Fruit fly (Drosophila melanogaster) whole organism, embryonic: ENCODE data around the gene Arp1.

ENCODE experiments used
- Asciz ChIP-seq: fragments of 200-800 bp; sonication (Bioruptor generic); optimal IDR thresholded peaks from 2 replicates; lab custom pipeline; 2017; ENCODE audit warnings: missing biosample characterization, mild to moderate bottlenecking, missing genetic modification characterization, missing genetic modification reagents
- Atf6 ChIP-seq: fragments of 200-800 bp; sonication (Bioruptor generic); IDR thresholded peaks from 2 replicates; pipeline ENCODE4 v1.3.6; 2022; ENCODE audit warnings: missing biosample characterization, missing genetic modification characterization
- Bgb ChIP-seq: fragments of 200-800 bp; sonication (Bioruptor generic); IDR thresholded peaks from 2 replicates; pipeline ENCODE4 v1.3.6; 2022; ENCODE audit warnings: missing biosample characterization, missing genetic modification characterization; ENCODE audit not compliant: partially characterized antibody
- Bteb2 ChIP-seq: fragments of 200-800 bp; sonication (Bioruptor generic); optimal IDR thresholded peaks from 2 replicates; lab custom pipeline; 2016; ENCODE audit warnings: missing biosample characterization, missing genetic modification characterization
- CG10959 ChIP-seq: fragments of 200-800 bp; sonication (Bioruptor generic); IDR thresholded peaks from 2 replicates; pipeline ENCODE4 v1.3.6; 2022; ENCODE audit warnings: missing biosample characterization, missing genetic modification characterization
- CG12155 ChIP-seq: fragments of 200-800 bp; sonication (Bioruptor generic); optimal IDR thresholded peaks from 3 replicates; lab custom pipeline; 2016; ENCODE audit warnings: missing biosample characterization, missing genetic modification characterization
- CG13894 ChIP-seq: fragments of 200-800 bp; sonication (Bioruptor generic); optimal IDR thresholded peaks from 3 replicates; lab custom pipeline; 2018; ENCODE audit warnings: missing biosample characterization, mild to moderate bottlenecking, missing genetic modification characterization, moderate library complexity
- CG15011 ChIP-seq: fragments of 200-800 bp; sonication (Bioruptor generic); optimal IDR thresholded peaks from 3 replicates; lab custom pipeline; 2018; ENCODE audit warnings: missing biosample characterization, mild to moderate bottlenecking, missing genetic modification characterization
- CG15514 ChIP-seq: fragments of 200-800 bp; sonication (Bioruptor generic); optimal IDR thresholded peaks from 3 replicates; lab custom pipeline; 2017; ENCODE audit warnings: missing biosample characterization, missing genetic modification characterization, mild to moderate bottlenecking, moderate library complexity, missing genetic modification reagents
- CG18619 ChIP-seq: fragments of 200-800 bp; sonication (Bioruptor generic); optimal IDR thresholded peaks from 3 replicates; lab custom pipeline; 2017; ENCODE audit warnings: missing biosample characterization, mild to moderate bottlenecking, missing genetic modification characterization
- CG2116 ChIP-seq: fragments of 200-800 bp; sonication (Bioruptor generic); optimal IDR thresholded peaks from 3 replicates; lab custom pipeline; 2018; ENCODE audit warnings: missing biosample characterization, mild to moderate bottlenecking, missing genetic modification characterization
- CG2875 ChIP-seq: fragments of 200-800 bp; sonication (Bioruptor generic); optimal IDR thresholded peaks from 2 replicates; lab custom pipeline; 2017; ENCODE audit warnings: missing biosample characterization, mild to moderate bottlenecking, missing genetic modification characterization, missing genetic modification reagents
- CG31365 ChIP-seq: fragments of 200-800 bp; sonication (Bioruptor generic); optimal IDR thresholded peaks from 2 replicates; lab custom pipeline; 2018; ENCODE audit warnings: missing biosample characterization, mild to moderate bottlenecking, missing genetic modification characterization
- CG34224 ChIP-seq: fragments of 200-800 bp; sonication (Bioruptor generic); IDR thresholded peaks from 3 replicates; pipeline ENCODE4 v1.3.6; 2022; ENCODE audit warnings: missing biosample characterization, missing genetic modification characterization; ENCODE audit not compliant: partially characterized antibody
- CG34422 ChIP-seq: fragments of 200-800 bp; sonication (Bioruptor generic); IDR thresholded peaks from 3 replicates; pipeline ENCODE4 v1.3.6; 2022; ENCODE audit warnings: missing biosample characterization, missing genetic modification characterization
- CG4282 ChIP-seq: fragments of 200-800 bp; sonication (Bioruptor generic); optimal IDR thresholded peaks from 2 replicates; lab custom pipeline; 2016; ENCODE audit warnings: missing biosample characterization, missing genetic modification characterization
- CG43689 ChIP-seq: fragments of 200-800 bp; sonication (Bioruptor generic); IDR thresholded peaks from 2 replicates; pipeline ENCODE4 v1.3.6; 2022; ENCODE audit warnings: missing biosample characterization, missing genetic modification characterization
- CG4820 ChIP-seq: fragments of 200-800 bp; sonication (Bioruptor generic); optimal IDR thresholded peaks from 3 replicates; lab custom pipeline; 2016; ENCODE audit warnings: missing biosample characterization, missing genetic modification characterization
- CG5953 ChIP-seq: fragments of 200-800 bp; sonication (Bioruptor generic); IDR thresholded peaks from 2 replicates; pipeline ENCODE4 v1.3.6; 2022; ENCODE audit warnings: missing biosample characterization, missing genetic modification characterization
- CG7372 ChIP-seq: fragments of 200-800 bp; sonication (Bioruptor generic); IDR thresholded peaks from 2 replicates; pipeline ENCODE4 v1.3.6; 2022; ENCODE audit warnings: missing biosample characterization, missing genetic modification characterization
- CG8290 ChIP-seq, 3 experiments: fragments of 200-800 bp; sonication (Bioruptor generic); optimal IDR thresholded peaks; 2 replicates each; lab custom pipeline; 2016 to 2019; ENCODE audit warnings: missing biosample characterization in 3 of 3, missing genetic modification characterization in 3 of 3, mild to moderate bottlenecking in 2 of 3, moderate library complexity in 1 of 3
- CG9932 ChIP-seq: fragments of 200-800 bp; sonication (Bioruptor generic); IDR thresholded peaks from 2 replicates; pipeline ENCODE4 v1.3.6; 2022; ENCODE audit warnings: missing biosample characterization, missing genetic modification characterization
- Drgx ChIP-seq: fragments of 200-800 bp; sonication (Bioruptor generic); IDR thresholded peaks from 2 replicates; pipeline ENCODE4 v1.3.6; 2022; ENCODE audit warnings: missing biosample characterization, missing genetic modification characterization
- Ets65A ChIP-seq: fragments of 200-800 bp; sonication (Bioruptor generic); peaks from one replicate; lab custom pipeline; 2016; ENCODE audit warnings: missing biosample characterization, missing genetic modification characterization
- HLH4C ChIP-seq: fragments of 200-800 bp; sonication (Bioruptor generic); IDR thresholded peaks from 3 replicates; pipeline ENCODE4 v1.3.6; 2022; ENCODE audit warnings: missing biosample characterization, missing genetic modification characterization; ENCODE audit not compliant: partially characterized antibody
- HmgD ChIP-seq: fragments of 200-800 bp; sonication (Bioruptor generic); optimal IDR thresholded peaks from 3 replicates; lab custom pipeline; 2016; ENCODE audit warnings: missing biosample characterization, missing genetic modification characterization
- Med ChIP-seq: fragments of 200-800 bp; sonication (Bioruptor generic); peaks from one replicate; lab custom pipeline; 2016; ENCODE audit warnings: missing biosample characterization, missing genetic modification characterization, mild to moderate bottlenecking, inconsistent platforms, moderate library complexity
- Mrtf ChIP-seq: fragments of 200-800 bp; sonication (Bioruptor generic); IDR thresholded peaks from 3 replicates; pipeline ENCODE4 v1.3.6; 2022; ENCODE audit warnings: missing biosample characterization, missing genetic modification characterization
- Oaz ChIP-seq: fragments of 200-800 bp; sonication (Bioruptor generic); IDR thresholded peaks from 2 replicates; pipeline ENCODE4 v1.3.6; 2022; ENCODE audit warnings: missing biosample characterization, missing genetic modification characterization
- Ravus ChIP-seq: fragments of 200-800 bp; sonication (Bioruptor generic); IDR thresholded peaks from 2 replicates; pipeline ENCODE4 v1.3.6; 2022; ENCODE audit warnings: missing biosample characterization, missing genetic modification characterization
- Rfx ChIP-seq: fragments of 200-800 bp; sonication (Bioruptor generic); IDR thresholded peaks from 2 replicates; pipeline ENCODE4 v1.3.6; 2022; ENCODE audit warnings: missing biosample characterization, missing genetic modification characterization
- amos ChIP-seq: fragments of 200-800 bp; sonication (Bioruptor generic); IDR thresholded peaks from 2 replicates; pipeline ENCODE4 v1.3.6; 2022; ENCODE audit warnings: missing biosample characterization, missing genetic modification characterization; ENCODE audit not compliant: partially characterized antibody
- aop ChIP-seq: fragments of 200-800 bp; sonication (Bioruptor generic); IDR thresholded peaks from 2 replicates; pipeline ENCODE4 v1.3.6; 2022; ENCODE audit warnings: missing biosample characterization, missing genetic modification characterization
- bowl ChIP-seq: fragments of 200-800 bp; sonication (Bioruptor generic); IDR thresholded peaks from 2 replicates; pipeline ENCODE4 v1.3.6; 2022; ENCODE audit warnings: missing biosample characterization, missing genetic modification characterization
- chinmo ChIP-seq: fragments of 200-800 bp; sonication (Bioruptor generic); IDR thresholded peaks from 4 replicates; pipeline ENCODE4 v1.3.6; 2022; ENCODE audit warnings: missing biosample characterization, missing genetic modification characterization; ENCODE audit not compliant: partially characterized antibody
- exex ChIP-seq: fragments of 200-800 bp; sonication (Bioruptor generic); optimal IDR thresholded peaks from 4 replicates; lab custom pipeline; 2018; ENCODE audit warnings: missing biosample characterization, mild to moderate bottlenecking, missing genetic modification characterization, moderate library complexity
- ham ChIP-seq: fragments of 200-800 bp; sonication (Bioruptor generic); IDR thresholded peaks from 2 replicates; pipeline ENCODE4 v1.3.6; 2022; ENCODE audit warnings: missing biosample characterization, missing genetic modification characterization
- hkb ChIP-seq, 2 experiments: fragments of 200-800 bp in 1 of 2; fragments of >200 bp in 1 of 2; sonication (Bioruptor generic) in 1 of 2; IDR thresholded peaks in 1 of 2; optimal IDR thresholded peaks in 1 of 2; 2 replicates each; pipeline versions ENCODE4 v1.3.6 to Lab custom; 2017 to 2022; ENCODE audit warnings: missing biosample characterization in 1 of 2, missing genetic modification characterization in 1 of 2
- kah ChIP-seq: fragments of 200-800 bp; sonication (Bioruptor generic); optimal IDR thresholded peaks from 2 replicates; lab custom pipeline; 2018; ENCODE audit warnings: missing biosample characterization, mild to moderate bottlenecking, missing genetic modification characterization
- kay ChIP-seq: fragments of 200-800 bp; sonication (Bioruptor generic); optimal IDR thresholded peaks from 2 replicates; lab custom pipeline; 2016; ENCODE audit warnings: missing biosample characterization, missing genetic modification characterization
- maf-S ChIP-seq: fragments of 200-800 bp; sonication (Bioruptor generic); optimal IDR thresholded peaks from 2 replicates; lab custom pipeline; 2016; ENCODE audit warnings: missing biosample characterization, missing genetic modification characterization
- nom ChIP-seq: fragments of 200-800 bp; sonication (Bioruptor generic); optimal IDR thresholded peaks from 2 replicates; lab custom pipeline; 2017; ENCODE audit warnings: missing biosample characterization, missing genetic modification characterization, mild to moderate bottlenecking, moderate library complexity, missing genetic modification reagents
- peb ChIP-seq: fragments of 200-800 bp; sonication (Bioruptor generic); IDR thresholded peaks from 2 replicates; pipeline ENCODE4 v1.3.6; 2022; ENCODE audit warnings: missing biosample characterization, missing genetic modification characterization
- psq ChIP-seq: fragments of 200-800 bp; sonication (Bioruptor generic); optimal IDR thresholded peaks from 2 replicates; lab custom pipeline; 2017; ENCODE audit warnings: missing biosample characterization, missing genetic modification characterization
- slou ChIP-seq: fragments of 200-800 bp; sonication (Bioruptor generic); optimal IDR thresholded peaks from 3 replicates; lab custom pipeline; 2016; ENCODE audit warnings: missing biosample characterization, missing genetic modification characterization
- sqz ChIP-seq: fragments of 200-800 bp; sonication (Bioruptor generic); optimal IDR thresholded peaks from 3 replicates; lab custom pipeline; 2018; ENCODE audit warnings: missing biosample characterization, mild to moderate bottlenecking, missing genetic modification characterization
- trh ChIP-seq: fragments of 200-800 bp; sonication (Bioruptor generic); optimal IDR thresholded peaks from 2 replicates; lab custom pipeline; 2016; ENCODE audit warnings: missing biosample characterization, missing genetic modification characterization

Arp1 gene

dm6 chr3R:12716251-12716650 is 24.7 kb downstream of the Arp1 start (continued):
- no peak for TF ChIP-seq CG31365 (tag; lab: Kevin White, UChicago)
- TF ChIP-seq CG43689 = no peak
- no peak for TF ChIP-seq CG10959 (GFP tag; lab: Robert Waterston, UW)
- TF ChIP-seq amos = no peak
- no peak for TF ChIP-seq maf-S (GFP tag; lab: Kevin White, UChicago)
- no peak for TF ChIP-seq Ravus
- no peak for TF ChIP-seq CG8290 (GFP tag; optimal IDR thresholded peaks at IDR 0.05; lab: Kevin White, UChicago)
- TF ChIP-seq CG8290 (tag; optimal IDR thresholded peaks at IDR 0.05; lab: Kevin White, UChicago) = peak in 1 of 2 experiments; percentile 55
- TF ChIP-seq CG34422 = no peak
- TF ChIP-seq CG18619 (GFP tag; lab: Kevin White, UChicago) = no peak
- TF ChIP-seq trh = no peak
- TF ChIP-seq Oaz (GFP tag; lab: Robert Waterston, UW) = no peak
- no peak for TF ChIP-seq HmgD
- no peak for TF ChIP-seq CG4820 (GFP tag; lab: Kevin White, UChicago)
- TF ChIP-seq, all 482 proteins: peak for 38

dm6 chr3R:12716894-12717293 is 25.4 kb downstream of the Arp1 start:
- TF ChIP-seq CG15514 (peak; percentile 97), chinmo (GFP tag; lab: Robert Waterston, UW) (0 out of 4 replicates have a peak, but pooled peaks have one; percentile 39), kay (no peak), Med (GFP tag; lab: Kevin White, UChicago) (peak; percentile 22), ham (GFP tag; lab: Robert Waterston, UW) (no peak), CG7372 (GFP tag; lab: Robert Waterston, UW) (0 out of 2 replicates have a peak, but pooled peaks have one; percentile 46), CG34224 (GFP tag; lab: Robert Waterston, UW) (peak; percentile 38; the same call in 1 of the 3 replicates), CG5953 (GFP tag; lab: Robert Waterston, UW) (no peak), Drgx (GFP tag; lab: Robert Waterston, UW) (peak; percentile 38; the same call in 1 of the 2 replicates), Bgb (GFP tag; lab: Robert Waterston, UW) (no peak), nom (GFP tag; lab: Kevin White, UChicago) (peak; percentile 90), Rfx (peak; percentile 42), CG13894 (tag; lab: Kevin White, UChicago) (peak; percentile 22), sqz (GFP tag; lab: Kevin White, UChicago) (peak; percentile 33), CG15011 (GFP tag; lab: Kevin White, UChicago) (no peak), HLH4C (no peak), Atf6 (GFP tag; lab: Robert Waterston, UW) (0 out of 2 replicates have a peak, but pooled peaks have one; percentile 23)

- TF ChIP-seq Bteb2 (GFP tag; lab: Kevin White, UChicago) (peak; percentile 25), CG12155 (GFP tag; lab: Kevin White, UChicago) (peak; percentile 41), aop (GFP tag; lab: Robert Waterston, UW) (no peak), bowl (GFP tag; lab: Robert Waterston, UW) (no peak), CG4282 (GFP tag; lab: Kevin White, UChicago) (no peak), amos (no peak), CG2875 (peak; percentile 27), hkb (optimal IDR thresholded peaks at IDR 0.05; lab: Kevin White, UChicago) (no peak), hkb (GFP tag; IDR thresholded peaks at IDR 0.05; lab: Robert Waterston, UW) (peak; percentile 79), slou (GFP tag; lab: Kevin White, UChicago) (no peak), Ets65A (peak; percentile 66), peb (peak; percentile 34; the same call in 1 of the 2 replicates), psq (GFP tag; lab: Kevin White, UChicago) (no peak), kah (GFP tag; lab: Kevin White, UChicago) (no peak), CG2116 (GFP tag; lab: Kevin White, UChicago) (peak; percentile 16), Mrtf (GFP tag; lab: Robert Waterston, UW) (peak; percentile 65; the same call in 2 of the 3 replicates), CG9932 (GFP tag; lab: Robert Waterston, UW) (peak; percentile 64), Asciz (GFP tag; lab: Kevin White, UChicago) (peak; percentile 21), exex (peak; percentile 63)
Observed at dm6 chr3R:12717588-12718535, 26.3 kb downstream of the Arp1 start.
